Fruit fly (Drosophila melanogaster) whole organism, prepupa: ENCODE results near the gene CG43168.

Experiments
- Blimp-1 ChIP-seq: fragments of 200-800 bp; sonication (Bioruptor generic); optimal IDR thresholded peaks from 3 replicates; lab custom pipeline; 2017; ENCODE audit warnings: missing biosample characterization, missing genetic modification characterization, mild to moderate bottlenecking, moderate library complexity, missing genetic modification reagents
- CG10669 ChIP-seq: fragments of 200-800 bp; sonication (Bioruptor generic); optimal IDR thresholded peaks from 3 replicates; lab custom pipeline; 2018; ENCODE audit warnings: missing biosample characterization, mild to moderate bottlenecking, missing genetic modification characterization, moderate library complexity
- CG11294 ChIP-seq: fragments of 200-800 bp; sonication (Bioruptor generic); IDR thresholded peaks from 2 replicates; pipeline ENCODE4 v1.3.6; 2022; ENCODE audit warnings: missing biosample characterization, missing genetic modification characterization
- CG11762 ChIP-seq: fragments of 200-800 bp; sonication (Bioruptor generic); optimal IDR thresholded peaks from 3 replicates; lab custom pipeline; 2016; ENCODE audit warnings: missing biosample characterization, missing genetic modification characterization; ENCODE audit not compliant: insufficient read depth
- CG11902 ChIP-seq: fragments of 200-800 bp; sonication (Bioruptor generic); optimal IDR thresholded peaks from 3 replicates; lab custom pipeline; 2016; ENCODE audit warnings: missing biosample characterization, missing genetic modification characterization
- CG16779 ChIP-seq: fragments of 200-800 bp; sonication (Bioruptor generic); optimal IDR thresholded peaks from 3 replicates; lab custom pipeline; 2017; ENCODE audit warnings: missing biosample characterization, mild to moderate bottlenecking, missing genetic modification characterization
- CG3032 ChIP-seq: fragments of 200-800 bp; optimal IDR thresholded peaks from 2 replicates; lab custom pipeline; 2019; ENCODE audit warnings: missing biosample characterization, mild to moderate bottlenecking, missing genetic modification characterization, moderate library complexity
- CG31627 ChIP-seq: fragments of 200-800 bp; sonication (Bioruptor generic); optimal IDR thresholded peaks from 3 replicates; lab custom pipeline; 2016; ENCODE audit warnings: missing biosample characterization, missing genetic modification characterization
- CG34406 ChIP-seq: fragments of 200-800 bp; sonication (Bioruptor generic); optimal IDR thresholded peaks from 3 replicates; lab custom pipeline; 2016; ENCODE audit warnings: missing biosample characterization, missing genetic modification characterization
- CG4318 ChIP-seq: fragments of 200-800 bp; sonication (Bioruptor generic); optimal IDR thresholded peaks from 3 replicates; lab custom pipeline; 2017; ENCODE audit warnings: missing biosample characterization, mild to moderate bottlenecking, missing genetic modification characterization
- CG6163 ChIP-seq: fragments of 200-800 bp; sonication (Bioruptor generic); IDR thresholded peaks from 3 replicates; pipeline ENCODE4 v1.3.6; 2022; ENCODE audit warnings: missing biosample characterization, missing genetic modification characterization
- CG6276 ChIP-seq: fragments of 200-800 bp; sonication (Bioruptor generic); optimal IDR thresholded peaks from 2 replicates; lab custom pipeline; 2017; ENCODE audit warnings: missing biosample characterization, mild to moderate bottlenecking, missing genetic modification characterization
- CG6792 ChIP-seq: fragments of 200-800 bp; sonication (Bioruptor generic); optimal IDR thresholded peaks from 3 replicates; lab custom pipeline; 2016; ENCODE audit warnings: missing biosample characterization, missing genetic modification characterization
- CG8319 ChIP-seq: fragments of 200-800 bp; sonication (Bioruptor generic); optimal IDR thresholded peaks from 3 replicates; lab custom pipeline; 2016; ENCODE audit warnings: missing biosample characterization, missing genetic modification characterization
- Eip75B ChIP-seq: fragments of 200-800 bp; sonication (Bioruptor generic); optimal IDR thresholded peaks from 3 replicates; lab custom pipeline; 2016; ENCODE audit warnings: missing biosample characterization, missing genetic modification characterization
- Eip78C ChIP-seq: fragments of 200-800 bp; sonication (Bioruptor generic); peaks from one replicate; lab custom pipeline; 2016; ENCODE audit warnings: missing biosample characterization, missing genetic modification characterization
- Eip93F ChIP-seq: fragments of 200-800 bp; sonication (Bioruptor generic); optimal IDR thresholded peaks from 2 replicates; lab custom pipeline; 2016; ENCODE audit warnings: missing biosample characterization, mild to moderate bottlenecking, missing genetic modification characterization
- Ets21C ChIP-seq: fragments of 200-800 bp; sonication (Bioruptor generic); optimal IDR thresholded peaks from 3 replicates; lab custom pipeline; 2016; ENCODE audit warnings: missing biosample characterization, missing genetic modification characterization
- Gug ChIP-seq: fragments of 200-800 bp; sonication (Bioruptor generic); IDR thresholded peaks from 2 replicates; pipeline ENCODE4 v1.3.6; 2022; ENCODE audit warnings: missing biosample characterization, missing genetic modification characterization
- Hr38 ChIP-seq: sonication (Bioruptor generic); optimal IDR thresholded peaks from 2 replicates; lab custom pipeline; 2016; ENCODE audit warnings: missing biosample characterization, missing genetic modification characterization
- Hr39 ChIP-seq: fragments of 200-800 bp; sonication (Bioruptor generic); optimal IDR thresholded peaks from 2 replicates; lab custom pipeline; 2016; ENCODE audit warnings: missing biosample characterization, missing genetic modification characterization
- Hr4 ChIP-seq: fragments of 200-800 bp; sonication (Bioruptor generic); optimal IDR thresholded peaks from 3 replicates; lab custom pipeline; 2016; ENCODE audit warnings: missing biosample characterization, missing genetic modification characterization
- Lpt ChIP-seq: fragments of 200-800 bp; sonication (Bioruptor generic); optimal IDR thresholded peaks from 3 replicates; lab custom pipeline; 2016; ENCODE audit warnings: missing biosample characterization, missing genetic modification characterization
- OdsH ChIP-seq: fragments of 200-800 bp; sonication (Bioruptor generic); optimal IDR thresholded peaks from 3 replicates; lab custom pipeline; 2016; ENCODE audit warnings: missing biosample characterization, missing genetic modification characterization
- Smox ChIP-seq: fragments of 200-800 bp; sonication (Bioruptor generic); optimal IDR thresholded peaks from 3 replicates; lab custom pipeline; 2016; ENCODE audit warnings: missing biosample characterization, missing genetic modification characterization
- Sox14 ChIP-seq: fragments of 200-800 bp; sonication (Bioruptor generic); optimal IDR thresholded peaks from 3 replicates; lab custom pipeline; 2016; ENCODE audit warnings: missing biosample characterization, missing genetic modification characterization
- Sox15 ChIP-seq: fragments of 200-800 bp; sonication (Bioruptor generic); optimal IDR thresholded peaks from 3 replicates; lab custom pipeline; 2016; ENCODE audit warnings: missing biosample characterization, missing genetic modification characterization
- achi ChIP-seq: fragments of 200-800 bp; sonication (Bioruptor generic); optimal IDR thresholded peaks from 3 replicates; lab custom pipeline; 2016; ENCODE audit warnings: missing biosample characterization, missing genetic modification characterization
- acj6 ChIP-seq: fragments of 200-800 bp; sonication (Bioruptor generic); optimal IDR thresholded peaks from 3 replicates; lab custom pipeline; 2016; ENCODE audit warnings: missing biosample characterization, missing genetic modification characterization
- cyc ChIP-seq: fragments of 200-800 bp; sonication (Bioruptor generic); optimal IDR thresholded peaks from 3 replicates; lab custom pipeline; 2016; ENCODE audit warnings: missing biosample characterization, missing genetic modification characterization
- dac ChIP-seq: fragments of 200-800 bp; sonication (Bioruptor generic); optimal IDR thresholded peaks from 2 replicates; lab custom pipeline; 2017; ENCODE audit warnings: missing biosample characterization, mild to moderate bottlenecking, missing genetic modification characterization
- eg ChIP-seq: fragments of 200-800 bp; sonication (Bioruptor generic); IDR thresholded peaks from 3 replicates; pipeline ENCODE4 v1.3.6; 2022; ENCODE audit warnings: missing biosample characterization, missing genetic modification characterization
- esn ChIP-seq: fragments of 200-800 bp; sonication (Bioruptor generic); optimal IDR thresholded peaks from 2 replicates; lab custom pipeline; 2016; ENCODE audit warnings: missing biosample characterization, mild to moderate bottlenecking, missing genetic modification characterization, moderate library complexity
- fd59A ChIP-seq: fragments of 200-800 bp; sonication (Bioruptor generic); optimal IDR thresholded peaks from 2 replicates; lab custom pipeline; 2017; ENCODE audit warnings: missing biosample characterization, mild to moderate bottlenecking, missing genetic modification characterization, missing genetic modification reagents
- fkh ChIP-seq: fragments of 200-800 bp; sonication (Bioruptor generic); optimal IDR thresholded peaks from 3 replicates; lab custom pipeline; 2017; ENCODE audit warnings: missing biosample characterization, mild to moderate bottlenecking, missing genetic modification characterization, moderate library complexity
- lz ChIP-seq: fragments of 200-800 bp; sonication (Bioruptor generic); optimal IDR thresholded peaks from 3 replicates; lab custom pipeline; 2016; ENCODE audit warnings: missing biosample characterization, missing genetic modification characterization
- spab ChIP-seq: fragments of 200-800 bp; sonication (Bioruptor generic); optimal IDR thresholded peaks from 2 replicates; lab custom pipeline; 2017; ENCODE audit warnings: missing biosample characterization, mild to moderate bottlenecking, missing genetic modification characterization, missing genetic modification reagents
- ss ChIP-seq, 2 experiments: fragments of 200-800 bp; sonication (Bioruptor generic); optimal IDR thresholded peaks; 2 replicates in 1 of 2; 3 replicates in 1 of 2; lab custom pipeline; 2017 to 2018; ENCODE audit warnings: mild to moderate bottlenecking in 2 of 2, missing biosample characterization in 2 of 2, missing genetic modification characterization in 2 of 2, moderate library complexity in 1 of 2
- vri ChIP-seq: fragments of 200-800 bp; sonication (Bioruptor generic); optimal IDR thresholded peaks from 3 replicates; lab custom pipeline; 2016; ENCODE audit warnings: missing biosample characterization, mild to moderate bottlenecking, missing genetic modification characterization

CG43168 gene

DNA sequence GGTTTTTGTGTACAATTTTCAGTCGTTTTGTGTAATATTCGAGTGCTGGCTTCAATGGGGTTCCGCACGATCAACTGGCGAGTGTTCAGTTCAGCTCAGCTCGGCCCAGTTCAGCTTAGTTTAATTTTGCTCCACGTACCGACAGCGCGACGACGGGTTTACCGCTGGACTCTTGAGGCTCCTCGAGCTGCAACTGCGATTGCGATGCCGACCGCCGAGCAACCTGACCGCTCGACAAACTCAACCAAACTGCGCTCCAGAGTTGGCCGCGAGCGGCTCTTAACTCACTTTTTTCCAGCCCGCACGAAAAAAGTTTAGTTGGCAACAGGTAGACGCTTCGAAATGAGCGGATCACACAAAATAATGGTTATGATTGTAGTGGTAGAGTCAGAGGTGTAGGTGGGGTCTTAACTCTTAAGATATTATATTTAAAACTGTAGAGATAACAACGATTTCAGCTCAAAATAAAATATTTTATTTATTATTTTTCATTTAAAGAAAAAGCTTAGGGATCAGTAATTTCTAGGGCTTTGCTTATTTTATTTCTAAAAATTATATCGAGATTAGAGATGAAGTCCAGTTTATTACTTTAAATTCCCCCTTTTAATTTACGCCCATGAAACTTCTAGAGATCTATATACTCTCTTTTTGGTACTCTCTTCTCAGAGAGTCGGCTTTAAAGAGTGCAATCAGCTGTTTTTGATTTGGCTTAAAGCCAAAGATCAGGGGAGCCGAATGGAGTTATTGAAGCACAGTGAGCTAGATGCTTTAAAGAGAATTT is 19.0 kb upstream of the CG43168 start, which contains the start of gene Best2 (continued):
- TF ChIP-seq Sox14 (GFP tag; lab: Kevin White, UChicago) (peak; percentile 93), CG11902 (GFP tag; lab: Kevin White, UChicago) (peak; percentile 89), vri (GFP tag; lab: Kevin White, UChicago) (peak; percentile 91), CG8319 (peak; percentile 84), spab (GFP tag; lab: Kevin White, UChicago) (peak; percentile 91), Sox15 (GFP tag; lab: Kevin White, UChicago) (peak; percentile 92), CG11294 (GFP tag; lab: Robert Waterston, UW) (peak; percentile 88), CG6276 (GFP tag; lab: Kevin White, UChicago) (peak; percentile 90), eg (peak; percentile 94), Ets21C (GFP tag; lab: Kevin White, UChicago) (peak; percentile 92), CG10669 (GFP tag; lab: Kevin White, UChicago) (peak; percentile 89), CG34406 (GFP tag; lab: Kevin White, UChicago) (peak; percentile 94), esn (GFP tag; lab: Kevin White, UChicago) (peak; percentile 98), fd59A (peak; percentile 86), lz (GFP tag; lab: Kevin White, UChicago) (peak; percentile 97), Lpt (GFP tag; lab: Kevin White, UChicago) (peak; percentile 78), Blimp-1 (GFP tag; lab: Kevin White, UChicago) (peak; percentile 87), Eip78C (GFP tag; lab: Kevin White, UChicago) (peak; percentile 99), acj6 (GFP tag; lab: Kevin White, UChicago) (peak; percentile 95), Gug (peak; percentile 95), CG6163 (GFP tag; lab: Robert Waterston, UW) (peak; percentile 95), Smox (GFP tag; lab: Kevin White, UChicago) (peak; percentile 95), CG31627 (peak; percentile 94), CG6792 (peak; percentile 96), fkh (GFP tag; lab: Kevin White, UChicago) (peak; percentile 23), CG4318 (GFP tag; lab: Kevin White, UChicago) (peak; percentile 86), dac (GFP tag; lab: Kevin White, UChicago) (peak; percentile 75), cyc (GFP tag; lab: Kevin White, UChicago) (peak; percentile 90), Eip93F (GFP tag; lab: Kevin White, UChicago) (peak; percentile 86), Hr38 (GFP tag; lab: Kevin White, UChicago) (no peak), OdsH (GFP tag; lab: Kevin White, UChicago) (peak; percentile 94), Hr39 (GFP tag; lab: Kevin White, UChicago) (peak; percentile 91), CG11762 (GFP tag; lab: Kevin White, UChicago) (peak; percentile 88), Eip75B (GFP tag; lab: Kevin White, UChicago) (peak; percentile 93), CG16779 (tag; lab: Kevin White, UChicago) (peak; percentile 82)

dm6 chr3L:6258660-6259059 is 16.9 kb upstream of the CG43168 start, which contains the start of gene CG10163:
TSS of gene CG10163 (minus strand) at chr3L:6258760.
- TF ChIP-seq achi (GFP tag; lab: Kevin White, UChicago) (no peak), CG3032 (tag; lab: Kevin White, UChicago) (no peak), CG8319 (no peak), dac (GFP tag; lab: Kevin White, UChicago) (no peak), acj6 (GFP tag; lab: Kevin White, UChicago) (no peak), OdsH (GFP tag; lab: Kevin White, UChicago) (no peak), eg (no peak), ss (GFP tag; optimal IDR thresholded peaks at IDR 0.05; lab: Kevin White, UChicago) (no peak), esn (GFP tag; lab: Kevin White, UChicago) (no peak), lz (GFP tag; lab: Kevin White, UChicago) (no peak), Hr4 (no peak)
